Worm (Caenorhabditis elegans) whole organism, L4/young adult: Measurements from ENCODE around the gene C33C12.7.
"Not testable (repeated sequence)": the region's sequence is repeated elsewhere in the genome, so short reads cannot be mapped to it uniquely, and the experiment has no call there.

Experiments used
- W03F9.2 ChIP-seq: fragments of 150-350 bp; optimal IDR thresholded peaks from 2 replicates; lab custom pipeline; 2014; ENCODE audit warnings: missing biosample characterization, missing genetic modification characterization
- dao-5 ChIP-seq: sonication (generic microtip); optimal IDR thresholded peaks from 2 replicates; lab custom pipeline; 2016; ENCODE audit warnings: missing genotype, missing genetic modification characterization, moderate library complexity, missing compliant biosample characterization
- him-1 ChIP-seq: sonication (generic microtip); optimal IDR thresholded peaks from 2 replicates; lab custom pipeline; 2016; ENCODE audit warnings: missing genotype, missing genetic modification reagents, missing genetic modification characterization, missing compliant biosample characterization

Gene C33C12.7

ce11 chrII:2195541-2195940, 20.3 kb upstream of the C33C12.7 start:
- TF ChIP-seq dao-5 (tag; lab: Kevin White, UChicago) (no peak), W03F9.2 (tag; lab: Kevin White, UChicago) (no peak), him-1 (tag; lab: Kevin White, UChicago) (no peak)

ce11 chrII:2192267-2192666, 17.0 kb upstream of the C33C12.7 start:
- TF ChIP-seq dao-5 (tag; lab: Kevin White, UChicago) (no peak), him-1 (tag; lab: Kevin White, UChicago) (no peak), W03F9.2 (tag; lab: Kevin White, UChicago) (no peak)

ce11 chrII:2191383-2191782, 16.1 kb upstream of the C33C12.7 start:
- no peak for TF ChIP-seq dao-5 (tag; lab: Kevin White, UChicago)
- no peak for TF ChIP-seq him-1 (tag; lab: Kevin White, UChicago)
- no peak for TF ChIP-seq W03F9.2 (tag; lab: Kevin White, UChicago)

ce11 chrII:2190522-2190921, 15.3 kb upstream of the C33C12.7 start:
- TF ChIP-seq him-1 (tag; lab: Kevin White, UChicago) = no peak
- no peak for TF ChIP-seq dao-5 (tag; lab: Kevin White, UChicago)
- TF ChIP-seq W03F9.2 (tag; lab: Kevin White, UChicago) = no peak

- TF ChIP-seq him-1 (tag; lab: Kevin White, UChicago) (no peak), dao-5 (tag; lab: Kevin White, UChicago) (no peak), W03F9.2 (tag; lab: Kevin White, UChicago) (no peak)
Observed at ce11 chrII:2189357-2189756, 14.1 kb upstream of the C33C12.7 start, which contains the start of gene mtq-2. Gene mtq-2, minus strand, starts transcription at chrII:2189457.

- no peak for TF ChIP-seq dao-5 (tag; lab: Kevin White, UChicago)
- no peak for TF ChIP-seq W03F9.2 (tag; lab: Kevin White, UChicago)
- TF ChIP-seq him-1 (tag; lab: Kevin White, UChicago) = no peak
Observed at ce11 chrII:2186730-2187129, 11.5 kb upstream of the C33C12.7 start.

- TF ChIP-seq dao-5 (tag; lab: Kevin White, UChicago) (no peak), him-1 (tag; lab: Kevin White, UChicago) (no peak), W03F9.2 (tag; lab: Kevin White, UChicago) (no peak)
Observed at ce11 chrII:2186329-2186728, 11.1 kb upstream of the C33C12.7 start, which contains the start of gene gba-2. Gene gba-2, minus strand, starts transcription at chrII:2186434.

- TF ChIP-seq dao-5 (tag; lab: Kevin White, UChicago) = no peak
- no peak for TF ChIP-seq him-1 (tag; lab: Kevin White, UChicago)
- no peak for TF ChIP-seq W03F9.2 (tag; lab: Kevin White, UChicago)
Observed at ce11 chrII:2177735-2178134, 2.5 kb upstream of the C33C12.7 start.

- no peak for TF ChIP-seq W03F9.2 (tag; lab: Kevin White, UChicago)
- TF ChIP-seq dao-5 (tag; lab: Kevin White, UChicago) = no peak
- no peak for TF ChIP-seq him-1 (tag; lab: Kevin White, UChicago)
Observed at ce11 chrII:2176688-2177087, 1.4 kb upstream of the C33C12.7 start, which contains the start of gene gba-1. Gene gba-1, plus strand, starts transcription at chrII:2176741.

ce11 chrII:2170085-2170484, 5.2 kb downstream of the C33C12.7 start, which contains the start of gene C33C12.12:
Gene C33C12.12, minus strand, starts transcription at chrII:2170185.
- TF ChIP-seq him-1 (tag; lab: Kevin White, UChicago) (no peak), dao-5 (tag; lab: Kevin White, UChicago) (no peak), W03F9.2 (tag; lab: Kevin White, UChicago) (no peak)

- TF ChIP-seq dao-5 (tag; lab: Kevin White, UChicago) (no peak), W03F9.2 (tag; lab: Kevin White, UChicago) (no peak), him-1 (tag; lab: Kevin White, UChicago) (no peak)
Observed at ce11 chrII:2168374-2168773, 6.9 kb downstream of the C33C12.7 start, which contains the start of gene fbxb-38. Gene fbxb-38, minus strand, starts transcription at chrII:2168763.

- TF ChIP-seq him-1 (tag; lab: Kevin White, UChicago) (no peak), dao-5 (tag; lab: Kevin White, UChicago) (no peak), W03F9.2 (tag; lab: Kevin White, UChicago) (no peak)
Observed at ce11 chrII:2166376-2166775, 8.9 kb downstream of the C33C12.7 start, which contains the start of gene C33C12.4. Gene C33C12.4, minus strand, starts transcription at chrII:2166476.

ce11 chrII:2163370-2163882, 11.8 kb downstream of the C33C12.7 start, which contains the start of gene C33C12.11:
Gene C33C12.11, minus strand, starts transcription at chrII:2163832.
- not testable (repeated sequence) for TF ChIP-seq him-1, W03F9.2, dao-5 (tag; lab: Kevin White, UChicago)

- TF ChIP-seq him-1, dao-5, W03F9.2 (tag; lab: Kevin White, UChicago): not testable (repeated sequence)
Observed at ce11 chrII:2153708-2154107, 21.6 kb downstream of the C33C12.7 start, which contains the start of gene math-18. Gene math-18, plus strand, starts transcription at chrII:2154008.
